Fruit fly (Drosophila melanogaster): Measurements from ENCODE around the gene red.

dm6 chr3R:14332735-14333134 is 43.9 kb downstream of the red start:
- TF ChIP-seq Clk (GFP tag; optimal IDR thresholded peaks at IDR 0.05) (no peak), CG14711 (tag; optimal IDR thresholded peaks at IDR 0.05) (no peak), toe (GFP tag; optimal IDR thresholded peaks at IDR 0.05) (no peak), bab1 (GFP tag; optimal IDR thresholded peaks at IDR 0.05) (no peak), CG12768 (GFP tag; optimal IDR thresholded peaks at IDR 0.05) (no peak), CG1620 (GFP tag; optimal IDR thresholded peaks at IDR 0.05) (no peak), Mnt (GFP tag; optimal IDR thresholded peaks at IDR 0.05) (no peak), CG5204 (GFP tag; optimal IDR thresholded peaks at IDR 0.05) (no peak), CG11617 (GFP tag; optimal IDR thresholded peaks at IDR 0.05) (no peak), Hr96 (GFP tag; optimal IDR thresholded peaks at IDR 0.05) (no peak), kay (GFP tag; ENCODE audit: borderline replicate concordance) (no peak), ovo (GFP tag; optimal IDR thresholded peaks at IDR 0.05) (no peak), cic (GFP tag; optimal IDR thresholded peaks at IDR 0.05) (no peak)
